Worm (Caenorhabditis elegans) whole organism, L1 larva: ENCODE results near the gene gst-1.
A peak's percentile ranks its signal among the peaks of the same experiment; 100 is the strongest.

Experiments
- C04F5.9 ChIP-seq: sonication (generic microtip); optimal IDR thresholded peaks from 2 replicates; lab custom pipeline; 2016; ENCODE audit warnings: missing genetic modification characterization, missing compliant biosample characterization
- C34B4.2 ChIP-seq: sonication (generic microtip); optimal IDR thresholded peaks from 2 replicates; lab custom pipeline; 2017; ENCODE audit warnings: mild to moderate bottlenecking, missing genetic modification characterization, missing compliant biosample characterization
- Y116A8C.19 ChIP-seq: sonication (generic microtip); optimal IDR thresholded peaks from 2 replicates; lab custom pipeline; 2016; ENCODE audit warnings: missing compliant biosample characterization, missing genetic modification characterization, borderline replicate concordance
- aha-1 ChIP-seq: fragments of 150-350 bp; optimal IDR thresholded peaks from 2 replicates; lab custom pipeline; 2014; ENCODE audit warnings: missing biosample characterization, missing genetic modification characterization
- alr-1 ChIP-seq: fragments of 200-800 bp; sonication (Bioruptor generic); optimal IDR thresholded peaks from 2 replicates; lab custom pipeline; 2018; ENCODE audit warnings: borderline replicate concordance, mild to moderate bottlenecking, missing genetic modification characterization, missing compliant biosample characterization
- blmp-1 ChIP-seq: fragments of 150-350 bp; optimal IDR thresholded peaks from 2 replicates; lab custom pipeline; 2014; ENCODE audit warnings: missing biosample characterization, missing genetic modification characterization
- ceh-63 ChIP-seq: fragments of 200-800 bp; sonication (Bioruptor generic); optimal IDR thresholded peaks from 2 replicates; lab custom pipeline; 2018; ENCODE audit warnings: mild to moderate bottlenecking, missing genetic modification characterization, missing compliant biosample characterization
- ceh-8 ChIP-seq: fragments of 200-800 bp; sonication (Bioruptor generic); optimal IDR thresholded peaks from 2 replicates; lab custom pipeline; 2018; ENCODE audit warnings: mild to moderate bottlenecking, missing genetic modification characterization, moderate library complexity, missing compliant biosample characterization
- ceh-88 ChIP-seq: fragments of 200-800 bp; sonication (Bioruptor generic); IDR thresholded peaks from 2 replicates; pipeline ENCODE4 v1.3.6; 2022; ENCODE audit warnings: missing genetic modification characterization, missing compliant biosample characterization
- ceh-90 ChIP-seq: sonication (generic microtip); optimal IDR thresholded peaks from 2 replicates; lab custom pipeline; 2016; ENCODE audit warnings: missing genetic modification characterization, missing compliant biosample characterization
- dsc-1 ChIP-seq: sonication (generic microtip); optimal IDR thresholded peaks from 2 replicates; lab custom pipeline; 2016; ENCODE audit warnings: mild to moderate bottlenecking, missing genetic modification characterization, missing compliant biosample characterization
- egl-13 ChIP-seq: sonication (generic microtip); optimal IDR thresholded peaks from 2 replicates; lab custom pipeline; 2016; ENCODE audit warnings: missing genotype, missing genetic modification reagents, missing genetic modification characterization, missing compliant biosample characterization
- elt-2 ChIP-seq: sonication (generic microtip); optimal IDR thresholded peaks from 2 replicates; lab custom pipeline; 2016; ENCODE audit warnings: missing genetic modification characterization, mild to moderate bottlenecking, inconsistent platforms, missing compliant biosample characterization, missing genetic modification reagents
- fkh-10 ChIP-seq: sonication (generic microtip); optimal IDR thresholded peaks from 2 replicates; lab custom pipeline; 2017; ENCODE audit warnings: missing biosample characterization, missing genetic modification reagents, missing genetic modification characterization
- fkh-4 ChIP-seq: sonication (generic microtip); optimal IDR thresholded peaks from 2 replicates; lab custom pipeline; 2016; ENCODE audit warnings: missing compliant biosample characterization, missing genetic modification characterization, borderline replicate concordance
- grh-1 ChIP-seq: fragments of 200-800 bp; sonication (Bioruptor generic); IDR thresholded peaks from 2 replicates; pipeline ENCODE4 v1.3.6; 2022; ENCODE audit warnings: missing genetic modification reagents, missing genetic modification characterization, missing compliant biosample characterization
- hlh-17 ChIP-seq: fragments of 200-800 bp; sonication (Bioruptor generic); optimal IDR thresholded peaks from 2 replicates; lab custom pipeline; 2018; ENCODE audit warnings: missing genetic modification characterization, mild to moderate bottlenecking, missing compliant biosample characterization, moderate library complexity, borderline replicate concordance
- hlh-4 ChIP-seq: sonication (generic microtip); optimal IDR thresholded peaks from 2 replicates; lab custom pipeline; 2016; ENCODE audit warnings: mild to moderate bottlenecking, missing genetic modification characterization, missing compliant biosample characterization
- hpl-2 ChIP-seq: fragments of 150-350 bp; optimal IDR thresholded peaks from 2 replicates; lab custom pipeline; 2014; ENCODE audit warnings: missing biosample characterization, missing genetic modification reagents, missing genetic modification characterization
- isw-1 ChIP-seq: fragments of 200-800 bp; sonication (Bioruptor generic); IDR thresholded peaks from 2 replicates; pipeline ENCODE4 v1.3.6; 2022; ENCODE audit warnings: missing genetic modification characterization, missing compliant biosample characterization
- jun-1 ChIP-seq: fragments of 150-350 bp; optimal IDR thresholded peaks from 2 replicates; lab custom pipeline; 2014; ENCODE audit warnings: missing biosample characterization, missing genetic modification reagents, missing genetic modification characterization
- lin-14 ChIP-seq: fragments of 200-800 bp; sonication (Bioruptor generic); optimal IDR thresholded peaks from 2 replicates; lab custom pipeline; 2018; ENCODE audit warnings: mild to moderate bottlenecking, missing genetic modification characterization, moderate library complexity, missing compliant biosample characterization
- lin-35 ChIP-seq, 2 experiments: fragments of 150-350 bp; optimal IDR thresholded peaks; 2 replicates each; lab custom pipeline; 2014; ENCODE audit warnings: missing biosample characterization in 2 of 2, missing genetic modification characterization in 2 of 2, missing genetic modification reagents in 2 of 2
- lin-39 ChIP-seq: fragments of 150-350 bp; optimal IDR thresholded peaks from 2 replicates; lab custom pipeline; 2014; ENCODE audit warnings: missing biosample characterization, missing genetic modification reagents, missing genetic modification characterization
- lir-3 ChIP-seq: sonication (generic microtip); optimal IDR thresholded peaks from 2 replicates; lab custom pipeline; 2016; ENCODE audit warnings: mild to moderate bottlenecking, missing genetic modification characterization, moderate library complexity, missing compliant biosample characterization; ENCODE audit not compliant: poor library complexity
- mep-1 ChIP-seq: fragments of 150-350 bp; optimal IDR thresholded peaks from 2 replicates; lab custom pipeline; 2014; ENCODE audit warnings: missing biosample characterization, missing genetic modification characterization
- nhr-11 ChIP-seq: fragments of 150-350 bp; optimal IDR thresholded peaks from 2 replicates; lab custom pipeline; 2014; ENCODE audit warnings: missing biosample characterization, missing genetic modification characterization
- nhr-237 ChIP-seq: fragments of 150-350 bp; optimal IDR thresholded peaks from 2 replicates; lab custom pipeline; 2014; ENCODE audit warnings: missing biosample characterization, missing genetic modification characterization
- nhr-71 ChIP-seq: sonication (generic microtip); optimal IDR thresholded peaks from 2 replicates; lab custom pipeline; 2016; ENCODE audit warnings: mild to moderate bottlenecking, missing genetic modification characterization, moderate library complexity, missing compliant biosample characterization
- nhr-76 ChIP-seq: sonication (generic microtip); optimal IDR thresholded peaks from 2 replicates; lab custom pipeline; 2017; ENCODE audit warnings: missing biosample characterization, missing genetic modification characterization
- nhr-77 ChIP-seq: fragments of 150-350 bp; optimal IDR thresholded peaks from 2 replicates; lab custom pipeline; 2014; ENCODE audit warnings: missing biosample characterization, missing genetic modification characterization
- nhr-90 ChIP-seq: sonication (generic microtip); optimal IDR thresholded peaks from 2 replicates; lab custom pipeline; 2016; ENCODE audit warnings: mild to moderate bottlenecking, missing genetic modification characterization, missing compliant biosample characterization; ENCODE audit not compliant: poor library complexity
- pag-3 ChIP-seq: sonication (generic microtip); optimal IDR thresholded peaks from 2 replicates; lab custom pipeline; 2017; ENCODE audit warnings: missing genetic modification characterization, mild to moderate bottlenecking, missing compliant biosample characterization, antibody characterized with exemption, borderline replicate concordance; ENCODE audit not compliant: insufficient read depth
- rnt-1 ChIP-seq: sonication (generic microtip); optimal IDR thresholded peaks from 2 replicates; lab custom pipeline; 2016; ENCODE audit warnings: mild to moderate bottlenecking, missing genetic modification characterization, moderate library complexity, missing compliant biosample characterization
- snu-23 ChIP-seq: sonication (generic microtip); optimal IDR thresholded peaks from 2 replicates; lab custom pipeline; 2016; ENCODE audit warnings: missing genetic modification characterization, missing compliant biosample characterization
- sox-4 ChIP-seq: sonication (generic microtip); optimal IDR thresholded peaks from 2 replicates; lab custom pipeline; 2016; ENCODE audit warnings: missing genetic modification characterization, missing compliant biosample characterization
- unc-86 ChIP-seq: sonication (generic microtip); optimal IDR thresholded peaks from 2 replicates; lab custom pipeline; 2016; ENCODE audit warnings: missing genetic modification characterization, missing compliant biosample characterization
- zag-1 ChIP-seq: fragments of 150-350 bp; optimal IDR thresholded peaks from 2 replicates; lab custom pipeline; 2014; ENCODE audit warnings: missing biosample characterization, missing genetic modification characterization
- zip-4 ChIP-seq: fragments of 200-800 bp; sonication (Bioruptor generic); optimal IDR thresholded peaks from 2 replicates; lab custom pipeline; 2018; ENCODE audit warnings: mild to moderate bottlenecking, missing genetic modification characterization, moderate library complexity, missing compliant biosample characterization
- ztf-11 ChIP-seq, 2 experiments: sonication (generic microtip); optimal IDR thresholded peaks; 2 replicates each; lab custom pipeline; 2016 to 2017; ENCODE audit warnings: missing genetic modification characterization in 2 of 2, missing biosample characterization in 1 of 2, missing compliant biosample characterization in 1 of 2
- ztf-4 ChIP-seq: fragments of 150-350 bp; optimal IDR thresholded peaks from 2 replicates; lab custom pipeline; 2014; ENCODE audit warnings: missing biosample characterization, missing genetic modification characterization

gst-1 gene

DNA sequence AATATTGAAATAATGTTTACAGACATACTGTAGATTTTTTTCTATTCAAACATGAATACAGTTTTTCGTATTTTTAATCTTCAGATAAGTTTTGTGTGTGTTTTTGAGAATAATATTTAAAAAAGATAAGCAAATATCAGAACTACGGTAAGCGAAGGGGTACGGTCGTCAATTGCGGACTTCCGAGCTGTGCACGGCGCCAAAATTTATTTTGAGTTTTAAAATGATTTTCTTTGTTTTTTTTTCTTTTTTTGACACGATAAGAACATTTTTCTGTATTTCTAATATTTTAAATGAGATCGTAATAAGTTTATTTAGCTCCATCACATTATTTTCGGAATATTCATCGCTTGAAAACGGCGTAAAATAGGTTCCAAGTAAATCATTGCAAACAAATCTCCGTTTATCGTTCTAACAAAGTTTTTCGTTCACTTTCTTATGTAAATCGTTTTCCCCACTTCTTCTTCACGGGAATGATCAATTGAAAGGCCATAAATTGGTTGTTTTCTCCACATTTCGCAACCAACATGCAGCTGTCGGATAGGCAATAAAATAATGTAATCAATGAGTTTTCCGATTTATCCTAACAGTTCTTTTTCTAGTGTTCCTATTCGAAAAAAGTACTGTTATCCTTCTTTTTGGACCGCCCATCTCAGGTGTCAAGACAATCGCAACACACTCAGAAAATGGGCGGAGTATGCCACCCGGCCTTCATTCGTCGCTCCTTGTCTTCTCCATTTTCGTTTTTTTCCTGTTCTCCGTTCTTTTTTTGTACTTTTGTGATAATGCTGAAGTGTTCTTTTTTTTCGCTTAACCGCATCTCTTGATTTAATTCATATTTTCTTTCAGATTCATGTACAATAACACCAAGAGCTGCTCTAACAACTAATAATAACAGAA, 32.5 kb downstream of the gst-1 start, which contains the start of gene glp-1:
Gene glp-1, plus strand, starts transcription at position 850 of the 900 bp plus-strand sequence.
- TF ChIP-seq blmp-1 (tag; lab: Kevin White, UChicago) (peak; percentile 68), ztf-11 (tag; optimal IDR thresholded peaks at IDR 0.05; lab: Kevin White, UChicago) (no peak), ceh-90 (tag; lab: Kevin White, UChicago) (no peak), ztf-4 (tag; lab: Kevin White, UChicago) (no peak), fkh-4 (no peak)

DNA sequence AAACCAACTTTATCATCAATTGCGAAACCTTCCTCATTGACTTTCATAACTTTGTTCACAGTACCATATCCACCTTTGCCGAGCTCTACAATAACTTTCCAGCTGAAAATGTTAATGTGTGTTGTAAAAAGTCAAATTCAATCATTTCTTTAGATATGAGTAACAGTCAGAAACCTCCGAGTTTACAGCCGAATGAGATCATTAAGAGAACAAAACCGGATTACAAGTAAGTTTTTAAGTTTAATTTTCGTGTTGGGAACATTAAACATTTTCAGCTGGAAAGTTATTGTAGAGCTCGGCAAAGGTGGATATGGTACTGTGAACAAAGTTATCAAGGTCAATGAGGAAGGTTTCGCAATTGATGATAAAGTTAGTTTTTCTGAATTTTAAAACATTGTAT, 42.1 kb downstream of the gst-1 start, which contains the start of gene ZK507.1:
Gene ZK507.1, minus strand, starts transcription at position 101 of the 400 bp plus-strand sequence.
- TF ChIP-seq ceh-88 (GFP tag; lab: Robert Waterston, UW) = no peak
- no peak for TF ChIP-seq grh-1 (GFP tag; lab: Robert Waterston, UW)
- TF ChIP-seq isw-1 (GFP tag; lab: Robert Waterston, UW) = no peak
- TF ChIP-seq nhr-11 (tag; lab: Kevin White, UChicago) = no peak
- no peak for TF ChIP-seq nhr-237
- TF ChIP-seq snu-23 (GFP tag; lab: Kevin White, UChicago) = no peak
- no peak for TF ChIP-seq hpl-2 (GFP tag; lab: Kevin White, UChicago)
- TF ChIP-seq ceh-8 = no peak
- TF ChIP-seq jun-1 (tag; lab: Kevin White, UChicago) = no peak
- TF ChIP-seq alr-1 (tag; lab: Kevin White, UChicago) = no peak
- TF ChIP-seq C34B4.2 (tag; lab: Kevin White, UChicago) = no peak
- TF ChIP-seq, all 84 proteins: peak for 0

DNA sequence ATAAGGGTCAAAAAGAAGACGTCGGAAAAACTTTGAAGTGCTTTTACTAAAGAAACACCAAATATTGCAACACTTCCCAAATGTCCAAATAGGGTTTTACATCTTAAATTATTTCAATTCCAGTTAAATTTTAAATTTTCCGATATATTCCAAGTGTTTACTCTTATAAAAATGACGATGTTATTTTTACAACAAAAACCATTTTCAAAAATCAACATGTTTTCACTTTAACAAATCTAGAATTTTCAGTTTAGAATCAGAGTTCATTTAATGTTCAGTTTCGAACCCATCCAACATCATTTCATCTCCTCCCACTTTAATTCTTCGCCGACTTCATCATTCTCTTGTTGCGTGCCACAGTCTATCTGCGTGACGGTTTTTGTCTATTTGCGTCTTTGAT, 44.5 kb downstream of the gst-1 start, which contains the start of gene dos-1:
Gene dos-1, plus strand, starts transcription at position 301 of the 400 bp plus-strand sequence.
- no peak for TF ChIP-seq nhr-77
- no peak for TF ChIP-seq nhr-90 (tag; lab: Kevin White, UChicago)
- no peak for TF ChIP-seq nhr-71 (tag; lab: Kevin White, UChicago)
- TF ChIP-seq dsc-1 (tag; lab: Kevin White, UChicago) = no peak
- TF ChIP-seq ceh-63 (GFP tag; lab: Kevin White, UChicago) = no peak
- TF ChIP-seq fkh-10 (GFP tag; lab: Kevin White, UChicago) = no peak
- no peak for TF ChIP-seq nhr-237
- no peak for TF ChIP-seq hlh-17 (GFP tag; lab: Kevin White, UChicago)
- no peak for TF ChIP-seq nhr-76 (tag; lab: Kevin White, UChicago)

DNA sequence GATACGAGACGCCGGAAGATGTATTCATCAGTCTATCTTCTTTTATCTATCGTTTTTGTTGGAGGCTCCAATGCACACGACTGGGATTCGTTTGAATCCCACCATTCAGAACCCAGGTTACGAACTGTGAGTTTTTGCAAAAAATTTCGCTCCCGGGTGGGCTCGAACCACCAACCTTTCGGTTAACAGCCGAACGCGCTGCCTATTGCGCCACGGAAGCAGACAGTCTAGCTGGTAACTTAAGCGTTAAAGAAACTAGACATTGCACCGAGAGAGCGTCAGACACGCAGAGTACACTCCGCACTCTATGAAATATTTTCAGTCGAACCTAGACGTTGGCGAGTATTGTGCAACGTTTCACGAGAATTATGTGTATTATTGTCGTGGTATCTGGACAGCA, 44.9 kb downstream of the gst-1 start:
- TF ChIP-seq zip-4 (GFP tag; lab: Kevin White, UChicago) = peak; percentile 17
- TF ChIP-seq rnt-1 (tag; lab: Kevin White, UChicago) = peak; percentile 62
- no peak for TF ChIP-seq lir-3 (tag; lab: Kevin White, UChicago)
- peak; percentile 9 for TF ChIP-seq lin-14
- TF ChIP-seq pag-3 (tag; lab: Kevin White, UChicago) = no peak
- TF ChIP-seq fkh-4 = no peak
- TF ChIP-seq fkh-10 (GFP tag; lab: Kevin White, UChicago) = no peak
- no peak for TF ChIP-seq nhr-11 (tag; lab: Kevin White, UChicago)
- no peak for TF ChIP-seq C04F5.9 (tag; lab: Kevin White, UChicago)
- TF ChIP-seq Y116A8C.19 (tag; lab: Kevin White, UChicago) = no peak
- TF ChIP-seq sox-4 (tag; lab: Kevin White, UChicago) = no peak
- TF ChIP-seq elt-2 (tag; lab: Kevin White, UChicago) = no peak
- TF ChIP-seq egl-13 = no peak
- TF ChIP-seq nhr-90 (tag; lab: Kevin White, UChicago) = peak; percentile 66
- no peak for TF ChIP-seq unc-86 (tag; lab: Kevin White, UChicago)
- no peak for TF ChIP-seq hlh-4 (tag; lab: Kevin White, UChicago)
- no peak for TF ChIP-seq lin-39 (tag; lab: Kevin White, UChicago)
- TF ChIP-seq mep-1 (tag; lab: Kevin White, UChicago) = no peak
- TF ChIP-seq grh-1 (GFP tag; lab: Robert Waterston, UW) = peak; percentile 43; the same call in 1 of the 2 replicates
- TF ChIP-seq ceh-63 (GFP tag; lab: Kevin White, UChicago) = no peak
- no peak for TF ChIP-seq ceh-88 (GFP tag; lab: Robert Waterston, UW)
- no peak for TF ChIP-seq aha-1 (tag; lab: Kevin White, UChicago)
- TF ChIP-seq lin-35 (GFP tag; optimal IDR thresholded peaks at IDR 0.05; lab: Kevin White, UChicago) = peak in 1 of 2 experiments; percentile 76
- TF ChIP-seq ceh-90 (tag; lab: Kevin White, UChicago) = no peak
- no peak for TF ChIP-seq zag-1 (tag; lab: Kevin White, UChicago)
- TF ChIP-seq ztf-4 (tag; lab: Kevin White, UChicago) = no peak
- TF ChIP-seq C34B4.2 (tag; lab: Kevin White, UChicago) = no peak
- TF ChIP-seq nhr-237 = no peak
- no peak for TF ChIP-seq dsc-1 (tag; lab: Kevin White, UChicago)
- peak; percentile 26 for TF ChIP-seq jun-1 (tag; lab: Kevin White, UChicago)
